Worm (Caenorhabditis elegans) whole organism, L3 larva: Measurements from ENCODE around the gene Y55F3C.17.

Experiments used
- R02D3.7 ChIP-seq: fragments of 150-350 bp; optimal IDR thresholded peaks from 2 replicates; lab custom pipeline; 2014; ENCODE audit warnings: missing biosample characterization, missing genetic modification characterization
- aly-2 ChIP-seq: fragments of 150-350 bp; optimal IDR thresholded peaks from 2 replicates; lab custom pipeline; 2014; ENCODE audit warnings: missing biosample characterization, missing genetic modification characterization
- ama-1 ChIP-seq: fragments of 150-350 bp; optimal IDR thresholded peaks from 2 replicates; lab custom pipeline; 2018
- ceh-16 ChIP-seq: sonication (generic microtip); optimal IDR thresholded peaks from 2 replicates; lab custom pipeline; 2017; ENCODE audit warnings: missing biosample characterization, missing genetic modification characterization
- ceh-28 ChIP-seq: fragments of 150-350 bp; optimal IDR thresholded peaks from 2 replicates; lab custom pipeline; 2014; ENCODE audit warnings: missing biosample characterization, missing genetic modification reagents, missing genetic modification characterization
- ceh-9 ChIP-seq: sonication (generic microtip); optimal IDR thresholded peaks from 2 replicates; lab custom pipeline; 2018; ENCODE audit warnings: missing biosample characterization, missing genetic modification characterization
- egl-27 ChIP-seq: sonication (generic microtip); optimal IDR thresholded peaks from 4 replicates; lab custom pipeline; 2017; ENCODE audit warnings: missing biosample characterization, missing genetic modification reagents, missing genetic modification characterization
- egl-5 ChIP-seq: fragments of 150-350 bp; optimal IDR thresholded peaks from 2 replicates; lab custom pipeline; 2017; ENCODE audit warnings: missing biosample characterization, missing genetic modification reagents, missing genetic modification characterization, inconsistent platforms
- elt-3 ChIP-seq, 3 experiments: fragments of 150-350 bp in 1 of 3; sonication (generic microtip) in 2 of 3; optimal IDR thresholded peaks; 2 replicates in 2 of 3; 4 replicates in 1 of 3; lab custom pipeline; 2014 to 2017; ENCODE audit warnings: missing biosample characterization in 3 of 3, missing genetic modification characterization in 3 of 3
- eor-1 ChIP-seq, 2 experiments: fragments of 150-350 bp; optimal IDR thresholded peaks; 2 replicates each; lab custom pipeline; 2014 to 2018; ENCODE audit warnings: missing biosample characterization in 2 of 2, missing genetic modification characterization in 2 of 2
- fkh-10 ChIP-seq: sonication (generic microtip); optimal IDR thresholded peaks from 2 replicates; lab custom pipeline; 2017; ENCODE audit warnings: missing biosample characterization, missing genetic modification reagents, missing genetic modification characterization
- fos-1 ChIP-seq: fragments of 150-350 bp; optimal IDR thresholded peaks from 2 replicates; lab custom pipeline; 2014; ENCODE audit warnings: missing biosample characterization, missing genetic modification characterization
- jun-1 ChIP-seq: fragments of 150-350 bp; optimal IDR thresholded peaks from 2 replicates; lab custom pipeline; 2014; ENCODE audit warnings: missing biosample characterization, missing genetic modification reagents, missing genetic modification characterization
- lin-15B ChIP-seq: fragments of 150-350 bp; optimal IDR thresholded peaks from 2 replicates; lab custom pipeline; 2014; ENCODE audit warnings: missing biosample characterization, missing genetic modification characterization
- lin-39 ChIP-seq: fragments of 150-350 bp; optimal IDR thresholded peaks from 2 replicates; lab custom pipeline; 2018; ENCODE audit warnings: missing biosample characterization, missing genetic modification reagents, missing genetic modification characterization
- lsy-12 ChIP-seq: sonication (generic microtip); optimal IDR thresholded peaks from 2 replicates; lab custom pipeline; 2016; ENCODE audit warnings: mild to moderate bottlenecking, missing genetic modification characterization, missing compliant biosample characterization
- mdl-1 ChIP-seq: fragments of 150-350 bp; optimal IDR thresholded peaks from 2 replicates; lab custom pipeline; 2014; ENCODE audit warnings: missing biosample characterization, missing genetic modification characterization
- nfya-1 ChIP-seq: sonication (generic microtip); optimal IDR thresholded peaks from 2 replicates; lab custom pipeline; 2017; ENCODE audit warnings: missing genetic modification characterization, mild to moderate bottlenecking, missing compliant biosample characterization, antibody characterized with exemption, moderate library complexity; ENCODE audit not compliant: insufficient read depth
- nhr-11 ChIP-seq: fragments of 150-350 bp; optimal IDR thresholded peaks from 2 replicates; lab custom pipeline; 2014; ENCODE audit warnings: missing biosample characterization, missing genetic modification characterization
- nhr-237 ChIP-seq: fragments of 150-350 bp; optimal IDR thresholded peaks from 2 replicates; lab custom pipeline; 2014; ENCODE audit warnings: missing biosample characterization, missing genetic modification characterization
- nhr-25 ChIP-seq: sonication (generic microtip); optimal IDR thresholded peaks from 2 replicates; lab custom pipeline; 2017; ENCODE audit warnings: missing biosample characterization, missing genetic modification characterization
- nhr-77 ChIP-seq: fragments of 150-350 bp; optimal IDR thresholded peaks from 2 replicates; lab custom pipeline; 2014; ENCODE audit warnings: missing biosample characterization, missing genetic modification characterization
- pha-4 ChIP-seq: fragments of 150-350 bp; optimal IDR thresholded peaks from 2 replicates; lab custom pipeline; 2014; ENCODE audit warnings: missing biosample characterization, missing genetic modification reagents, missing genetic modification characterization
- pqm-1 ChIP-seq: fragments of 150-350 bp; optimal IDR thresholded peaks from 2 replicates; lab custom pipeline; 2017; ENCODE audit warnings: missing biosample characterization, missing genetic modification characterization, inconsistent platforms
- sea-2 ChIP-seq: fragments of 150-350 bp; sonication (generic microtip); optimal IDR thresholded peaks from 4 replicates; lab custom pipeline; 2014; ENCODE audit warnings: missing biosample characterization, missing genetic modification reagents, missing genetic modification characterization
- skn-1 ChIP-seq: fragments of 150-350 bp; optimal IDR thresholded peaks from 2 replicates; lab custom pipeline; 2014; ENCODE audit warnings: missing biosample characterization, missing genetic modification characterization
- snpc-4 ChIP-seq: fragments of 150-350 bp; optimal IDR thresholded peaks from 2 replicates; lab custom pipeline; 2014; ENCODE audit warnings: missing biosample characterization, missing genetic modification characterization
- unc-39 ChIP-seq: sonication (generic microtip); optimal IDR thresholded peaks from 4 replicates; lab custom pipeline; 2017; ENCODE audit warnings: missing biosample characterization, missing genetic modification characterization
- zag-1 ChIP-seq: fragments of 150-350 bp; optimal IDR thresholded peaks from 2 replicates; lab custom pipeline; 2014; ENCODE audit warnings: missing biosample characterization, missing genetic modification characterization
- ztf-11 ChIP-seq: fragments of 150-350 bp; optimal IDR thresholded peaks from 2 replicates; lab custom pipeline; 2014; ENCODE audit warnings: missing biosample characterization, missing genetic modification characterization

Y55F3C.17 gene

ce11 chrIV:698304-698703 lies at the start of gene Y55F3C.17:
Gene Y55F3C.17 (minus strand): TSS chrIV:698404.
- TF ChIP-seq ama-1 (no peak), nhr-237 (no peak), nhr-11 (tag; lab: Kevin White, UChicago) (no peak), fkh-10 (GFP tag; lab: Kevin White, UChicago) (no peak), ceh-16 (tag; lab: Kevin White, UChicago) (no peak), mdl-1 (tag; lab: Kevin White, UChicago) (no peak), zag-1 (tag; lab: Kevin White, UChicago) (no peak), lin-39 (tag; lab: Kevin White, UChicago) (no peak), ztf-11 (no peak), ceh-9 (tag; lab: Kevin White, UChicago) (no peak), jun-1 (tag; lab: Kevin White, UChicago) (no peak), ceh-28 (tag; lab: Kevin White, UChicago) (no peak), lin-15B (tag; lab: Kevin White, UChicago) (no peak), unc-39 (tag; lab: Kevin White, UChicago) (no peak), aly-2 (no peak), nfya-1 (no peak)

ce11 chrIV:746333-746732 lies 48.1 kb upstream of the Y55F3C.17 start:
- no peak for TF ChIP-seq ceh-28 (tag; lab: Kevin White, UChicago)
- TF ChIP-seq lin-39 (tag; lab: Kevin White, UChicago): no peak
- TF ChIP-seq lsy-12 (tag; lab: Kevin White, UChicago): no peak
- no peak for TF ChIP-seq fos-1 (tag; lab: Kevin White, UChicago)
- no peak for TF ChIP-seq eor-1 (tag; optimal IDR thresholded peaks at IDR 0.05; lab: Kevin White, UChicago)

- TF ChIP-seq eor-1 (tag; optimal IDR thresholded peaks at IDR 0.05; lab: Kevin White, UChicago): no peak
- TF ChIP-seq egl-5: no peak
- TF ChIP-seq sea-2 (GFP tag; lab: Kevin White, UChicago): no peak
- TF ChIP-seq ceh-16 (tag; lab: Kevin White, UChicago): no peak
- no peak for TF ChIP-seq pqm-1 (tag; lab: Kevin White, UChicago)
- TF ChIP-seq snpc-4 (tag; lab: Kevin White, UChicago): no peak
- TF ChIP-seq skn-1 (tag; lab: Kevin White, UChicago): no peak
- no peak for TF ChIP-seq ztf-11
- no peak for TF ChIP-seq R02D3.7 (tag; lab: Kevin White, UChicago)
- no peak for TF ChIP-seq nhr-11 (tag; lab: Kevin White, UChicago)
- no peak for TF ChIP-seq zag-1 (tag; lab: Kevin White, UChicago)
- TF ChIP-seq nhr-237: no peak
- TF ChIP-seq elt-3 (tag; optimal IDR thresholded peaks at IDR 0.05; lab: Kevin White, UChicago): no peak
- no peak for TF ChIP-seq nhr-25
- no peak for TF ChIP-seq nhr-77 (tag; lab: Kevin White, UChicago)
- no peak for TF ChIP-seq fkh-10 (GFP tag; lab: Kevin White, UChicago)
These were observed 43.6 kb upstream of the Y55F3C.17 start for ce11 chrIV:741831-742230.

ce11 chrIV:740674-741073 lies 42.5 kb upstream of the Y55F3C.17 start:
- TF ChIP-seq egl-5 (peak; percentile 87), nfya-1 (peak; percentile 17), lin-39 (tag; lab: Kevin White, UChicago) (peak; percentile 2), jun-1 (tag; lab: Kevin White, UChicago) (no peak)

ce11 chrIV:736447-736846 lies 38.2 kb upstream of the Y55F3C.17 start, which contains the start of gene kvs-5:
Gene kvs-5 (plus strand): TSS chrIV:736747.
- TF ChIP-seq elt-3 (tag; optimal IDR thresholded peaks at IDR 0.05; lab: Kevin White, UChicago): no peak
- TF ChIP-seq, all 47 proteins: peak for 0

- TF ChIP-seq egl-27 (tag; lab: Kevin White, UChicago) (no peak), egl-5 (no peak), nhr-11 (tag; lab: Kevin White, UChicago) (no peak), lin-15B (tag; lab: Kevin White, UChicago) (no peak), fos-1 (tag; lab: Kevin White, UChicago) (no peak), aly-2 (no peak), ama-1 (no peak), snpc-4 (tag; lab: Kevin White, UChicago) (no peak), pha-4 (tag; lab: Kevin White, UChicago) (no peak)
- TF ChIP-seq, all 47 proteins: peak for 0
These were observed 32.7 kb upstream of the Y55F3C.17 start, which contains the start of gene srt-24 for ce11 chrIV:730937-731336. Gene srt-24 (minus strand): TSS chrIV:731037.
